Fruit fly (Drosophila melanogaster) whole organism, embryonic: Measurements from ENCODE around the gene prd1.

Experiments
- Adf1 ChIP-seq: fragments of 200-800 bp; sonication (Bioruptor generic); IDR thresholded peaks from 2 replicates; pipeline ENCODE4 v1.3.6; 2022; ENCODE audit warnings: missing biosample characterization, missing genetic modification characterization
- Atf6 ChIP-seq: fragments of 200-800 bp; sonication (Bioruptor generic); IDR thresholded peaks from 2 replicates; pipeline ENCODE4 v1.3.6; 2022; ENCODE audit warnings: missing biosample characterization, missing genetic modification characterization
- CG10431 ChIP-seq: fragments of 200-800 bp; sonication (Bioruptor generic); optimal IDR thresholded peaks from 3 replicates; lab custom pipeline; 2018; ENCODE audit warnings: missing biosample characterization, mild to moderate bottlenecking, missing genetic modification characterization
- CG11085 ChIP-seq: fragments of 200-800 bp; sonication (Bioruptor generic); IDR thresholded peaks from 2 replicates; pipeline ENCODE4 v1.3.6; 2022; ENCODE audit warnings: missing biosample characterization, missing genetic modification characterization
- CG11398 ChIP-seq: fragments of 200-800 bp; sonication (Bioruptor generic); optimal IDR thresholded peaks from 2 replicates; lab custom pipeline; 2016; ENCODE audit warnings: missing biosample characterization, missing genetic modification characterization
- CG11504 ChIP-seq: fragments of 200-800 bp; sonication (Bioruptor generic); optimal IDR thresholded peaks from 3 replicates; lab custom pipeline; 2019; ENCODE audit warnings: missing biosample characterization, mild to moderate bottlenecking, missing genetic modification characterization, moderate library complexity
- CG13424 ChIP-seq: fragments of 200-800 bp; sonication (Bioruptor generic); optimal IDR thresholded peaks from 2 replicates; lab custom pipeline; 2019; ENCODE audit warnings: missing biosample characterization, mild to moderate bottlenecking, missing genetic modification characterization, moderate library complexity
- CG17186 ChIP-seq: fragments of 200-800 bp; sonication (Bioruptor generic); optimal IDR thresholded peaks from 3 replicates; lab custom pipeline; 2017; ENCODE audit warnings: missing biosample characterization, missing genetic modification reagents, missing genetic modification characterization
- CG17802 ChIP-seq: fragments of 200-800 bp; sonication (Bioruptor generic); optimal IDR thresholded peaks from 2 replicates; lab custom pipeline; 2018; ENCODE audit warnings: missing biosample characterization, mild to moderate bottlenecking, missing genetic modification characterization, moderate library complexity
- CG1792 ChIP-seq: fragments of 200-800 bp; sonication (Bioruptor generic); optimal IDR thresholded peaks from 2 replicates; lab custom pipeline; 2016; ENCODE audit warnings: missing biosample characterization, missing genetic modification characterization
- CG31365 ChIP-seq: fragments of 200-800 bp; sonication (Bioruptor generic); optimal IDR thresholded peaks from 2 replicates; lab custom pipeline; 2018; ENCODE audit warnings: missing biosample characterization, mild to moderate bottlenecking, missing genetic modification characterization
- CG32772 ChIP-seq: fragments of 200-800 bp; sonication (Bioruptor generic); IDR thresholded peaks from 2 replicates; pipeline ENCODE4 v1.3.6; 2022; ENCODE audit warnings: missing biosample characterization, missing genetic modification characterization
- CG3847 ChIP-seq: fragments of 200-800 bp; sonication (Bioruptor generic); IDR thresholded peaks from 2 replicates; pipeline ENCODE4 v1.3.6; 2022; ENCODE audit warnings: missing biosample characterization, missing genetic modification characterization
- CG4617 ChIP-seq: fragments of 200-800 bp; sonication (Bioruptor generic); optimal IDR thresholded peaks from 3 replicates; lab custom pipeline; 2016; ENCODE audit warnings: missing biosample characterization, missing genetic modification characterization, borderline replicate concordance
- CG6175 ChIP-seq: fragments of 200-800 bp; sonication (Bioruptor generic); IDR thresholded peaks from 3 replicates; pipeline ENCODE4 v1.3.6; 2022; ENCODE audit warnings: missing biosample characterization, missing genetic modification characterization
- CG7372 ChIP-seq: fragments of 200-800 bp; sonication (Bioruptor generic); IDR thresholded peaks from 2 replicates; pipeline ENCODE4 v1.3.6; 2022; ENCODE audit warnings: missing biosample characterization, missing genetic modification characterization
- CG7963 ChIP-seq: fragments of 200-800 bp; sonication (Bioruptor generic); IDR thresholded peaks from 3 replicates; pipeline ENCODE4 v1.3.6; 2022; ENCODE audit warnings: missing biosample characterization, missing genetic modification characterization; ENCODE audit not compliant: partially characterized antibody
- CG7987 ChIP-seq: fragments of 200-800 bp; sonication (Bioruptor generic); optimal IDR thresholded peaks from 2 replicates; lab custom pipeline; 2018; ENCODE audit warnings: missing biosample characterization, mild to moderate bottlenecking, missing genetic modification characterization, moderate library complexity
- CG8478 ChIP-seq: fragments of >200 bp; optimal IDR thresholded peaks from 2 replicates; lab custom pipeline; 2018
- CG9437 ChIP-seq: fragments of 200-800 bp; sonication (Bioruptor generic); optimal IDR thresholded peaks from 2 replicates; lab custom pipeline; 2018; ENCODE audit warnings: missing biosample characterization, mild to moderate bottlenecking, missing genetic modification characterization
- Dbx ChIP-seq: fragments of 200-800 bp; sonication (Bioruptor generic); IDR thresholded peaks from 3 replicates; pipeline ENCODE4 v1.3.6; 2022; ENCODE audit warnings: missing biosample characterization, missing genetic modification characterization
- E2f2 ChIP-seq: fragments of 200-800 bp; sonication (Bioruptor generic); IDR thresholded peaks from 2 replicates; pipeline ENCODE4 v1.3.6; 2022; ENCODE audit warnings: missing biosample characterization, missing genetic modification characterization
- Ets97D ChIP-seq: fragments of 200-800 bp; sonication (Bioruptor generic); optimal IDR thresholded peaks from 3 replicates; lab custom pipeline; 2016; ENCODE audit warnings: missing biosample characterization, missing genetic modification characterization
- Gug ChIP-seq: fragments of 200-800 bp; sonication (Bioruptor generic); IDR thresholded peaks from 4 replicates; pipeline ENCODE4 v1.3.6; 2022; ENCODE audit warnings: missing biosample characterization, missing genetic modification characterization
- Lhr ChIP-seq: fragments of 200-800 bp; sonication (Bioruptor generic); optimal IDR thresholded peaks from 3 replicates; lab custom pipeline; 2017; ENCODE audit warnings: mild to moderate bottlenecking, missing biosample characterization, missing genetic modification reagents, missing genetic modification characterization
- MBD-R2 ChIP-seq: fragments of 200-800 bp; sonication (Bioruptor generic); IDR thresholded peaks from 2 replicates; pipeline ENCODE4 v1.3.6; 2022; ENCODE audit warnings: missing biosample characterization, missing genetic modification characterization
- Max ChIP-seq: fragments of 200-800 bp; sonication (Bioruptor generic); optimal IDR thresholded peaks from 2 replicates; lab custom pipeline; 2016; ENCODE audit warnings: missing biosample characterization, mild to moderate bottlenecking, missing genetic modification characterization
- NC2α ChIP-seq: fragments of 200-800 bp; sonication (Bioruptor generic); optimal IDR thresholded peaks from 2 replicates; lab custom pipeline; 2016; ENCODE audit warnings: missing biosample characterization, missing genetic modification characterization
- NC2β ChIP-seq: fragments of 200-800 bp; sonication (Bioruptor generic); optimal IDR thresholded peaks from 2 replicates; lab custom pipeline; 2016; ENCODE audit warnings: missing biosample characterization, missing genetic modification characterization
- NFAT ChIP-seq: fragments of 200-800 bp; sonication (Bioruptor generic); IDR thresholded peaks from 2 replicates; pipeline ENCODE4 v1.3.6; 2022; ENCODE audit warnings: missing biosample characterization, missing genetic modification characterization
- Nf-YA ChIP-seq: fragments of 200-800 bp; sonication (Bioruptor generic); IDR thresholded peaks from 2 replicates; pipeline ENCODE4 v1.3.6; 2022; ENCODE audit warnings: missing biosample characterization, missing genetic modification characterization
- Nf-YC ChIP-seq: fragments of 200-800 bp; optimal IDR thresholded peaks from 3 replicates; lab custom pipeline; 2019; ENCODE audit warnings: missing biosample characterization, mild to moderate bottlenecking, missing genetic modification characterization, moderate library complexity
- Rfx ChIP-seq: fragments of 200-800 bp; sonication (Bioruptor generic); IDR thresholded peaks from 2 replicates; pipeline ENCODE4 v1.3.6; 2022; ENCODE audit warnings: missing biosample characterization, missing genetic modification characterization
- bigmax ChIP-seq: fragments of 200-800 bp; sonication (Bioruptor generic); optimal IDR thresholded peaks from 2 replicates; lab custom pipeline; 2018; ENCODE audit warnings: missing biosample characterization, mild to moderate bottlenecking, missing genetic modification characterization
- br ChIP-seq: fragments of >200 bp; optimal IDR thresholded peaks from 2 replicates; lab custom pipeline; 2017
- cas ChIP-seq: fragments of 200-800 bp; sonication (Bioruptor generic); IDR thresholded peaks from 2 replicates; pipeline ENCODE4 v1.3.6; 2022; ENCODE audit warnings: missing biosample characterization, missing genetic modification characterization
- chn ChIP-seq: fragments of 200-800 bp; sonication (Bioruptor generic); optimal IDR thresholded peaks from 2 replicates; lab custom pipeline; 2016; ENCODE audit warnings: missing biosample characterization, missing genetic modification characterization
- dan ChIP-seq: fragments of 200-800 bp; sonication (Bioruptor generic); IDR thresholded peaks from 2 replicates; pipeline ENCODE4 v1.3.6; 2022; ENCODE audit warnings: missing biosample characterization, missing genetic modification characterization
- dati ChIP-seq: fragments of 200-800 bp; sonication (Bioruptor generic); IDR thresholded peaks from 2 replicates; pipeline ENCODE4 v1.3.6; 2022; ENCODE audit warnings: missing biosample characterization, missing genetic modification characterization
- emc ChIP-seq: fragments of 200-800 bp; sonication (Bioruptor generic); optimal IDR thresholded peaks from 2 replicates; lab custom pipeline; 2016; ENCODE audit warnings: missing biosample characterization, missing genetic modification characterization
- fd64A ChIP-seq: fragments of 200-800 bp; sonication (Bioruptor generic); optimal IDR thresholded peaks from 3 replicates; lab custom pipeline; 2018; ENCODE audit warnings: missing biosample characterization, mild to moderate bottlenecking, missing genetic modification characterization
- gfzf ChIP-seq: fragments of 200-800 bp; sonication (Bioruptor generic); optimal IDR thresholded peaks from 2 replicates; lab custom pipeline; 2016; ENCODE audit warnings: missing biosample characterization, mild to moderate bottlenecking, missing genetic modification characterization, moderate library complexity
- grau ChIP-seq: fragments of 200-800 bp; optimal IDR thresholded peaks from 3 replicates; lab custom pipeline; 2019; ENCODE audit warnings: missing biosample characterization, mild to moderate bottlenecking, missing genetic modification characterization, moderate library complexity
- gt ChIP-seq: fragments of 200-800 bp; sonication (Bioruptor generic); IDR thresholded peaks from 2 replicates; pipeline ENCODE4 v1.3.6; 2022; ENCODE audit warnings: missing biosample characterization, missing genetic modification characterization
- hth ChIP-seq: fragments of >200 bp; optimal IDR thresholded peaks from 2 replicates; lab custom pipeline; 2017; ENCODE audit warnings: inconsistent platforms
- kah ChIP-seq: fragments of 200-800 bp; sonication (Bioruptor generic); optimal IDR thresholded peaks from 2 replicates; lab custom pipeline; 2018; ENCODE audit warnings: missing biosample characterization, mild to moderate bottlenecking, missing genetic modification characterization
- kni ChIP-seq: fragments of 200-800 bp; sonication (Bioruptor generic); optimal IDR thresholded peaks from 3 replicates; lab custom pipeline; 2017; ENCODE audit warnings: mild to moderate bottlenecking, missing biosample characterization, missing genetic modification reagents, missing genetic modification characterization
- pfk ChIP-seq: fragments of 200-800 bp; sonication (Bioruptor generic); optimal IDR thresholded peaks from 2 replicates; lab custom pipeline; 2018; ENCODE audit warnings: missing biosample characterization, mild to moderate bottlenecking, missing genetic modification characterization, moderate library complexity
- prd ChIP-seq, 3 experiments: fragments of >200 bp in 2 of 3; fragments of 200-800 bp in 1 of 3; sonication (Bioruptor generic) in 1 of 3; optimal IDR thresholded peaks in 2 of 3; IDR thresholded peaks in 1 of 3; 2 replicates in 2 of 3; 3 replicates in 1 of 3; pipeline versions ENCODE4 v1.3.6 to Lab custom; 2017 to 2022; ENCODE audit warnings: missing biosample characterization in 1 of 3, missing genetic modification characterization in 1 of 3
- scrt ChIP-seq: fragments of 200-800 bp; sonication (Bioruptor generic); optimal IDR thresholded peaks from 2 replicates; lab custom pipeline; 2018; ENCODE audit warnings: missing biosample characterization, mild to moderate bottlenecking, missing genetic modification characterization, moderate library complexity
- toy ChIP-seq: fragments of 200-800 bp; sonication (Bioruptor generic); IDR thresholded peaks from 2 replicates; pipeline ENCODE4 v1.3.6; 2022; ENCODE audit warnings: missing biosample characterization, missing genetic modification characterization
- trem ChIP-seq: fragments of 200-800 bp; optimal IDR thresholded peaks from 3 replicates; lab custom pipeline; 2019; ENCODE audit warnings: missing biosample characterization, mild to moderate bottlenecking, missing genetic modification characterization, moderate library complexity

The prd1 gene

DNA sequence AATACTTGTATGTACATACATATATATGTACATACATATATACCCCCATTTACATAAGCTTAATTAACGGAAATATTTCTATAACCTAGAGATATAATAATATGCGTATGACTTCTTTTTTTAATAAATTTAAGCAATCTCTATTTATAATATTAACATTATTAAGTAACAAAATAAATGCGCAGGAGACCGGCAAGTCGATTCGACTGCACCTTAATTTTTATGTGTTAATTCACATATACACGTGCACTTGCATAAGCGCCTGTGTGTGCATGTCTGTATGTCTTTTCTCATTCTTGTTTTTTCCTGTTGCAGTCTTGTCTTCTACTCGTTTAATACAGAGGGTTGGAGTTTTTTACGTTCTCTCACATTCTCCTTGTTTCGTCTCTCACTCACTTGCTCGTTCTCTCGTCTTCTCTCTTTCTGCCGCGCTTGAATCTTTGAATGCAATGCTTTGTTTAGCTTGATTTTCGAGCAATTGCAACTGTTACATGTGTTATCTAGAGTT lies 6.6 kb downstream of the prd1 start (continued):
- peak; percentile 79 for TF ChIP-seq gt
- peak; percentile 36; the same call in 1 of the 2 replicates for TF ChIP-seq CG3847 (GFP tag; lab: Robert Waterston, UW)
- peak; percentile 50 for TF ChIP-seq Nf-YC (tag; lab: Kevin White, UChicago)
- no peak for TF ChIP-seq CG8478
- TF ChIP-seq CG11398 (GFP tag; lab: Kevin White, UChicago), result no peak
- peak; percentile 87 for TF ChIP-seq CG10431 (GFP tag; lab: Kevin White, UChicago)
- TF ChIP-seq grau (tag; lab: Kevin White, UChicago), result peak; percentile 91
- TF ChIP-seq Lhr (GFP tag; lab: Kevin White, UChicago), result peak; percentile 89
- TF ChIP-seq CG17802 (tag; lab: Kevin White, UChicago), result peak; percentile 87
- peak; percentile 87 for TF ChIP-seq Gug (GFP tag; lab: Robert Waterston, UW)
- no peak for TF ChIP-seq kni
- TF ChIP-seq CG6175 (GFP tag; lab: Robert Waterston, UW), result no peak
- no peak for TF ChIP-seq CG11085
- TF ChIP-seq CG32772 (GFP tag; lab: Robert Waterston, UW), result peak; percentile 87
- no peak for TF ChIP-seq Adf1
- TF ChIP-seq toy (GFP tag; lab: Robert Waterston, UW), result no peak
- TF ChIP-seq CG7963 (GFP tag; lab: Robert Waterston, UW), result no peak
- peak; percentile 94 for TF ChIP-seq CG11504
- peak; percentile 82 for TF ChIP-seq Max (GFP tag; lab: Kevin White, UChicago)
- TF ChIP-seq E2f2 (GFP tag; lab: Robert Waterston, UW), result peak; percentile 30; the same call in 1 of the 2 replicates
- TF ChIP-seq NC2β (GFP tag; lab: Kevin White, UChicago), result peak; percentile 0
- peak; percentile 94 for TF ChIP-seq CG13424 (tag; lab: Kevin White, UChicago)
- TF ChIP-seq br, result no peak
- TF ChIP-seq Dbx (GFP tag; lab: Robert Waterston, UW), result no peak
- TF ChIP-seq Nf-YA (GFP tag; lab: Robert Waterston, UW), result peak; percentile 81
- TF ChIP-seq NFAT (GFP tag; lab: Robert Waterston, UW), result no peak
- TF ChIP-seq dan, result peak; percentile 39; the same call in 1 of the 2 replicates
- peak; percentile 38 for TF ChIP-seq fd64A (GFP tag; lab: Kevin White, UChicago)
- no peak for TF ChIP-seq CG31365 (tag; lab: Kevin White, UChicago)
- TF ChIP-seq CG1792, result no peak
- no peak for TF ChIP-seq gfzf (GFP tag; lab: Kevin White, UChicago)
- TF ChIP-seq CG7372 (GFP tag; lab: Robert Waterston, UW), result peak; percentile 51; the same call in 1 of the 2 replicates
- no peak for TF ChIP-seq cas (GFP tag; lab: Robert Waterston, UW)
- peak; percentile 73 for TF ChIP-seq scrt
- no peak for TF ChIP-seq bigmax
- TF ChIP-seq Atf6 (GFP tag; lab: Robert Waterston, UW), result peak; percentile 57; the same call in 1 of the 2 replicates
- TF ChIP-seq MBD-R2, result 0 out of 2 replicates have a peak, but pooled peaks have one; percentile 12
- TF ChIP-seq pfk (GFP tag; lab: Kevin White, UChicago), result no peak
- TF ChIP-seq CG17186, result peak; percentile 58
- peak; percentile 88 for TF ChIP-seq CG9437 (GFP tag; lab: Kevin White, UChicago)
- TF ChIP-seq dati, result peak; percentile 41; the same call in 1 of the 2 replicates
- no peak for TF ChIP-seq hth
- TF ChIP-seq CG4617, result peak; percentile 78
- peak; percentile 68 for TF ChIP-seq CG7987
- peak; percentile 78 for TF ChIP-seq kah (GFP tag; lab: Kevin White, UChicago)
- TF ChIP-seq trem (tag; lab: Kevin White, UChicago), result peak; percentile 96
- peak; percentile 73 for TF ChIP-seq chn (GFP tag; lab: Kevin White, UChicago)
- no peak for TF ChIP-seq prd (optimal IDR thresholded peaks at IDR 0.05; lab: Kevin White, UChicago)
- TF ChIP-seq prd (GFP tag; IDR thresholded peaks at IDR 0.05; lab: Robert Waterston, UW), result peak; percentile 93
- TF ChIP-seq emc (GFP tag; lab: Kevin White, UChicago), result no peak
- no peak for TF ChIP-seq Ets97D (GFP tag; lab: Kevin White, UChicago)
- no peak for TF ChIP-seq NC2α (GFP tag; lab: Kevin White, UChicago)
- TF ChIP-seq Rfx (GFP tag; lab: Robert Waterston, UW), result no peak
